Worm (Caenorhabditis elegans) whole organism, midembryonic: ENCODE data around the gene F37A8.2.
A peak's percentile ranks its signal among the peaks of the same experiment; 100 is the strongest.

Source experiments
- T22C8.4 ChIP-seq: fragments of 200-800 bp; sonication (Bioruptor generic); IDR thresholded peaks from 2 replicates; pipeline ENCODE4 v1.3.6; 2022; ENCODE audit warnings: missing genetic modification characterization, missing compliant biosample characterization
- cog-1 ChIP-seq: sonication (generic microtip); optimal IDR thresholded peaks from 2 replicates; lab custom pipeline; 2016; ENCODE audit warnings: missing genetic modification characterization, missing compliant biosample characterization
- flt-1 ChIP-seq: fragments of 200-800 bp; sonication (Bioruptor generic); IDR thresholded peaks from 2 replicates; pipeline ENCODE4 v1.3.6; 2022; ENCODE audit warnings: missing genetic modification characterization, missing compliant biosample characterization
- klf-2 ChIP-seq: fragments of 200-800 bp; sonication (Bioruptor generic); conservative IDR thresholded peaks from 2 replicates; pipeline ENCODE4 v1.3.6; 2022; ENCODE audit warnings: missing genetic modification reagents, missing genetic modification characterization, missing compliant biosample characterization
- med-1 ChIP-seq: sonication (generic microtip); optimal IDR thresholded peaks from 2 replicates; lab custom pipeline; 2017; ENCODE audit warnings: missing genetic modification characterization, mild to moderate bottlenecking, missing compliant biosample characterization, antibody characterized with exemption, missing genetic modification reagents; ENCODE audit not compliant: insufficient read depth
- ref-1 ChIP-seq: fragments of 200-800 bp; sonication (Bioruptor generic); conservative IDR thresholded peaks from 2 replicates; pipeline ENCODE4 v1.3.6; 2022; ENCODE audit warnings: missing genetic modification reagents, missing genetic modification characterization, missing compliant biosample characterization
- tab-1 ChIP-seq: fragments of 200-800 bp; sonication (Bioruptor generic); IDR thresholded peaks from 2 replicates; pipeline ENCODE4 v1.3.6; 2022; ENCODE audit warnings: missing genetic modification characterization, missing compliant biosample characterization
- ztf-23 ChIP-seq: fragments of 200-800 bp; sonication (Bioruptor generic); IDR thresholded peaks from 2 replicates; pipeline ENCODE4 v1.3.6; 2022; ENCODE audit warnings: missing genetic modification reagents, missing genetic modification characterization, missing compliant biosample characterization
- ztf-29 ChIP-seq: fragments of 200-800 bp; sonication (Bioruptor generic); IDR thresholded peaks from 2 replicates; pipeline ENCODE4 v1.3.6; 2022; ENCODE audit warnings: missing genetic modification reagents, missing genetic modification characterization, missing compliant biosample characterization

The F37A8.2 gene

ce11 chrIII:3918569-3918968, 12.8 kb downstream of the F37A8.2 start, which contains the start of gene ZK1058.3:
ZK1058.3 (plus strand) TSS chrIII:3918869.
- no peak for TF ChIP-seq ref-1
- no peak for TF ChIP-seq tab-1
- TF ChIP-seq ztf-29 (GFP tag; lab: Robert Waterston, UW), result no peak
- no peak for TF ChIP-seq ztf-23 (GFP tag; lab: Robert Waterston, UW)
- TF ChIP-seq klf-2 (GFP tag; lab: Robert Waterston, UW), result no peak

ce11 chrIII:3916624-3917023, 14.7 kb downstream of the F37A8.2 start, which contains the start of gene ccdc-47:
ccdc-47 (plus strand) TSS chrIII:3916967.
- TF ChIP-seq cog-1 (tag; lab: Kevin White, UChicago), result peak; percentile 72
- peak; percentile 77 for TF ChIP-seq klf-2 (GFP tag; lab: Robert Waterston, UW)
- TF ChIP-seq tab-1, result peak; percentile 88
- TF ChIP-seq ztf-23 (GFP tag; lab: Robert Waterston, UW), result peak; percentile 89
- TF ChIP-seq ref-1, result 0 out of 2 replicates have a peak, but pooled peaks have one; percentile 22
- TF ChIP-seq ztf-29 (GFP tag; lab: Robert Waterston, UW), result no peak
- TF ChIP-seq med-1 (GFP tag; lab: Kevin White, UChicago), result peak; percentile 95
- TF ChIP-seq flt-1 (GFP tag; lab: Robert Waterston, UW), result peak; percentile 93
- peak; percentile 66 for TF ChIP-seq T22C8.4

- TF ChIP-seq ztf-29 (GFP tag; lab: Robert Waterston, UW), result peak; percentile 40; the same call in 1 of the 2 replicates
- 0 out of 2 replicates have a peak, but pooled peaks have one; percentile 28 for TF ChIP-seq ztf-23 (GFP tag; lab: Robert Waterston, UW)
- TF ChIP-seq tab-1, result no peak
Measured at ce11 chrIII:3915705-3916104, 15.6 kb downstream of the F37A8.2 start.

- TF ChIP-seq ztf-23 (GFP tag; lab: Robert Waterston, UW) (no peak), T22C8.4 (no peak), med-1 (GFP tag; lab: Kevin White, UChicago) (no peak), cog-1 (tag; lab: Kevin White, UChicago) (no peak), tab-1 (no peak), ztf-29 (GFP tag; lab: Robert Waterston, UW) (no peak), klf-2 (GFP tag; lab: Robert Waterston, UW) (no peak), ref-1 (no peak), flt-1 (GFP tag; lab: Robert Waterston, UW) (no peak)
Measured at ce11 chrIII:3914836-3915235, 16.5 kb downstream of the F37A8.2 start.

- TF ChIP-seq klf-2 (GFP tag; lab: Robert Waterston, UW) (no peak), ztf-29 (GFP tag; lab: Robert Waterston, UW) (no peak), med-1 (GFP tag; lab: Kevin White, UChicago) (no peak), cog-1 (tag; lab: Kevin White, UChicago) (no peak), flt-1 (GFP tag; lab: Robert Waterston, UW) (no peak), ref-1 (no peak)
Measured at ce11 chrIII:3914049-3914448, 17.3 kb downstream of the F37A8.2 start, which contains the start of gene pat-3. pat-3 (minus strand) TSS chrIII:3914149.

- TF ChIP-seq tab-1 (no peak), T22C8.4 (no peak), med-1 (GFP tag; lab: Kevin White, UChicago) (no peak), ztf-23 (GFP tag; lab: Robert Waterston, UW) (no peak), flt-1 (GFP tag; lab: Robert Waterston, UW) (no peak), klf-2 (GFP tag; lab: Robert Waterston, UW) (no peak), ztf-29 (GFP tag; lab: Robert Waterston, UW) (no peak), ref-1 (no peak), cog-1 (tag; lab: Kevin White, UChicago) (no peak)
Measured at ce11 chrIII:3908205-3908604, 23.1 kb downstream of the F37A8.2 start.

ce11 chrIII:3907587-3907986, 23.7 kb downstream of the F37A8.2 start, which contains the start of gene mmcm-1:
mmcm-1 (minus strand) TSS chrIII:3907687.
- TF ChIP-seq cog-1 (tag; lab: Kevin White, UChicago), result no peak
- no peak for TF ChIP-seq tab-1
- no peak for TF ChIP-seq ref-1
- TF ChIP-seq ztf-23 (GFP tag; lab: Robert Waterston, UW), result no peak
- no peak for TF ChIP-seq T22C8.4

ce11 chrIII:3906481-3906880, 24.8 kb downstream of the F37A8.2 start:
- TF ChIP-seq tab-1 (no peak), ztf-23 (GFP tag; lab: Robert Waterston, UW) (no peak), med-1 (GFP tag; lab: Kevin White, UChicago) (no peak), cog-1 (tag; lab: Kevin White, UChicago) (no peak), flt-1 (GFP tag; lab: Robert Waterston, UW) (no peak), ref-1 (no peak), T22C8.4 (no peak), ztf-29 (GFP tag; lab: Robert Waterston, UW) (no peak), klf-2 (GFP tag; lab: Robert Waterston, UW) (no peak)

- TF ChIP-seq med-1 (GFP tag; lab: Kevin White, UChicago) (no peak), ztf-23 (GFP tag; lab: Robert Waterston, UW) (no peak), tab-1 (no peak), ref-1 (no peak), cog-1 (tag; lab: Kevin White, UChicago) (no peak), klf-2 (GFP tag; lab: Robert Waterston, UW) (no peak), flt-1 (GFP tag; lab: Robert Waterston, UW) (no peak), T22C8.4 (no peak), ztf-29 (GFP tag; lab: Robert Waterston, UW) (no peak)
Measured at ce11 chrIII:3902588-3903325, 28.6 kb downstream of the F37A8.2 start.

- TF ChIP-seq T22C8.4 (no peak), flt-1 (GFP tag; lab: Robert Waterston, UW) (no peak), klf-2 (GFP tag; lab: Robert Waterston, UW) (no peak), med-1 (GFP tag; lab: Kevin White, UChicago) (no peak), ztf-23 (GFP tag; lab: Robert Waterston, UW) (no peak), cog-1 (tag; lab: Kevin White, UChicago) (no peak), ref-1 (no peak), tab-1 (no peak), ztf-29 (GFP tag; lab: Robert Waterston, UW) (no peak)
Measured at ce11 chrIII:3901542-3901941, 29.8 kb downstream of the F37A8.2 start, which contains the start of gene tir-1. tir-1 (minus strand) TSS chrIII:3901642.
